Fruit fly (Drosophila melanogaster) S2 (cell line): Measurements from ENCODE around the gene CG1774.

Source experiments
- CG8478 ChIP-seq: fragments of >200 bp; optimal IDR thresholded peaks from 2 replicates; lab custom pipeline; 2018
- CTCF ChIP-seq, 2 experiments: fragments of >200 bp; optimal IDR thresholded peaks; 2 replicates each; lab custom pipeline; 2018

The CG1774 gene

DNA sequence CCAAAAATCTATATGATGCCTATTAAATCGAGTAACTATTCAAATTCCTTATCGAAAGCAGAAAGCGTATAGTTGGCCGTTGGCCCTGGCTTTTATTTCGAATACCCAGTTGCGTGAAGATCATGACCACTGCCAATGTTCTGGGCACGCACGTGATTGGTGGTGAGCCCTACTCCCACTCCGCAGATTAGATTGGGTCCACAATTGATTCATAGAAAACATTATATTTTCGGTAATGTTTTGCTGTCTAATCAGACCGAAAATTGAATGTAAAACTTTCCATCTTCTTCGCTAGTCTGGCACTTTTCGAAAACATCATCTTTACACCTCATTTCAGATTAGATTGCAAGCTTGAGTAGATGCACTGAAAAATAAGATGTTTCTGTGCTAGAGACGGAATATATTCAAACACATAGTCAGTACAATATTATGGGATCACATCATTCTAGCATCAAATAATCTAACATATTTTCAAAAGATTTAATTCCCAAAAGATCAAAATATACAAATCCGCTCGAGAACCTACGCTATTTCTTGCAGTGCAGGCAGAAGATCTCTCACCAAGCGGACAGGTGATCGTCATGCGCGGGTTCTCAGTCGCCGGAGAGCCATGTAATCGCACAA, at the start of gene CG1774:
CG1774 (plus strand) TSS at position 548 of the 624 bp plus-strand sequence.
- TF ChIP-seq CG8478 (lab: Kevin White, UChicago) (no peak), CTCF (optimal IDR thresholded peaks at IDR 0.05; lab: Kevin White, UChicago) (no peak)

DNA sequence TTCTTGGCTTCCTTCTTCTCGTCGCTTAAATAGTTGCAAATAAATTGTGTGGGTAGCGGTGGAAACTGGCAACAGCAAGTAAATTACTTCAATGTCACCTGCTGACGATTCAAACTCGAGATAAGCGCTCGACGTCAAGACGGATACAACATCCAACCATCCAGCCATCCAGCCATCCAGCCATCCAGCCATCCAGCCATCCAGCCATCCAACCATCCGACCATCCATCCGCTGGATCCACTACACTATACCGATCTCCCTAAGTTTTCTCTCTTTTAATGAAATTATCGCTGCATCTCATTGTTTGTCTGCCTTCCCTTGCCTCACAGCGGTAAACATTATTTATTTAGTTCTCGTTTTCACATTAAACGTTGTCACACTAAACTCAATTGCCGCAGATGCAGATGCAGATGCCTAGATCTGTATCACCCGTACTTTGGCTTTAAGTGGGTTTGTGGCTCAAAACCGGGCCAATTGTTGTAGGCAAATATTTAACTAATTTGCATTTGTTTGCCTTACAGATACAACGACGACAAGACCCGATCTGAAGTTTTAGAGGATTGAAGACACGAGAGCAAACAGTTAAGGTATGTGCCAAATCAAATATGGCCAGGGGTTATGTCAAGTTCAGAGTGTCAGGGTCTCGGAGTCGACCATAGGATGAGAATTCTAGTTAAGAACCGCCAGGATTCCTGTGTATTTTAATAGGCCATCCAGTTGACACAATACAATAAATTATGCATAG, 43.7 kb upstream of the CG1774 start:
- no peak for TF ChIP-seq CTCF (optimal IDR thresholded peaks at IDR 0.05; lab: Kevin White, UChicago)
- TF ChIP-seq CG8478 (lab: Kevin White, UChicago), result no peak

DNA sequence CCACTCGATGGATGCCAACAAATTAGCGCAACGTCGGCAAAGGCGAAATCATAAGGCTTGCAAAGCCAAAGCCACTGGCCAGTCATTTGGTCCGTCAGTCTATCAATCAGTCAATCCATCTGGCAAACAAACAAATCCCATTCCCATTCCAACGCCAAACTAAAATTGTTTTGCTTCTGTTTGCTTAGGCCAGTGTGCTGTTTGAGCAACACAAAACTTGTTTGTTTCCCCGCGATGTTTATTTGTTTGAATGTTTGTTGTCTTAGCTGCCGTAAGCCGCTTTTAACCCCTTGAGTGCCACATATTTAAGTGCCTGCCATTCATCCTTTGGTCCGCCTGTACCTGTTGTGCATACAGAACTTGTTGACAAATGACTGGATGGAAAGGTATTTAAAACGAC, 41.7 kb upstream of the CG1774 start:
- no peak for TF ChIP-seq CG8478 (lab: Kevin White, UChicago)
- no peak for TF ChIP-seq CTCF (optimal IDR thresholded peaks at IDR 0.05; lab: Kevin White, UChicago)

DNA sequence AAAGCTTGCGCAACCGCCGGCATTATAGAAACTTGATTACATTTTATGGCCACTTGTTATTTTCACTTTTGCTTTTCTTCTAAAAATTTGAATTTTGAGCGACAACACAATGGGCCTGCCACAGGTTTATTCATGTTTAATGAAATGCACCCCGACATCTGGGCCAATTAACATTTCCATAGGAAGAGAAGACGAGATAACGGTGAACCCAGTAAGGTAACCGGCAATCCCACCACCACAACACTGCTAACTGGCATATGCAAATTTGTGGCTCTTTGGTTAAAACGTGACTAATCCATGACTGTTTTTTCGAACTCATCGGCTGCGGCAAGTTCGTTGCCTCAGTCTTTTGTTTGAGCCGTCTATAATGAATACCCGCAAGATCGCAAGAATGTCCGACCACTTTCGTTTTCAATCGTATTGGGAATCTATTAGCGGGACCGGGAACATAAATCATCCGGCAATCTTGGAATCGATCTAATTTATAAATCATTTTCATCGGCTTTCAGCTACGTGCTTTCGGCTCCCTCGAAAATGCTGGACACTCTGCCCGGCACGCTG, 33.8 kb upstream of the CG1774 start:
- TF ChIP-seq CTCF (optimal IDR thresholded peaks at IDR 0.05; lab: Kevin White, UChicago) (no peak), CG8478 (lab: Kevin White, UChicago) (no peak)

DNA sequence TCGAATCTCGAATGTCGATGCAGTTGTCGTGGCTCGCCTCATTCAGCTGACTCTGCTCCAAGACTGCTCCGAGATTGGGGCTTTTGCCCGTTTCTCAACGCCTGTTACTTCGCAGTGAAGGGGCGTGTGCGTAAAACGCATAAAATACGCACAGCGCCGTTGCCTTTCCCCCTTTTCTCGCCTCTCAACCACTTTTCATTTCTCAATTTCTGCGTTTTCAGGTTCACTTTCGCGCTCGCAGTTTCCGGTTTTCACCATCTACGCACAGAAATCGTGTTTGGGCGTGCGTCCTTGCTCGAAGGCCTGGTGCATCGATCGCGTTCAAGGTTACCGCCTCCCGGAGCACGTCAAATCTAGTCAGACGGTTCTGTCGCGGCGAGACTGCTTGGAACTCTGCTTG, 32.8 kb upstream of the CG1774 start:
- TF ChIP-seq CG8478 (lab: Kevin White, UChicago) (no peak), CTCF (optimal IDR thresholded peaks at IDR 0.05; lab: Kevin White, UChicago) (no peak)

DNA sequence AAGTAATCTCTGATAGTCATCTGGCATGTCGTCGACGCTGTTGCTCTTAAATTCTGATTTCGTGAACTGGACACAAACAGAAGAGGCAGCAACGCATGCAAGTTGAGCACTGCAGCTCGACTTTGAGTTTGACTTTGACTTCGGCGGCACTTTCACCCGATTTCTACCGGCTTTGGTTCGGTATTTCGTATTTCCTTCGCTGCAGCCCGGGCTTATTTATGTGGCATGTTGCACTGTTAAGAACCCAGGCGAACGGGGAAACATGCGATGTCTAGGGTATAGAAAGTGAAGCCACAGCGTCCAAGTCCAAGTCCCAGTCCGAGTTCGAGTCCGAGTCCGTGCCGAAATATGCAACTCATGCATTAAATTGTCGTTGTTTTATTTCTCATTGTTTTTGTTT, 28.4 kb upstream of the CG1774 start:
- TF ChIP-seq CG8478 (lab: Kevin White, UChicago), result no peak
- no peak for TF ChIP-seq CTCF (optimal IDR thresholded peaks at IDR 0.05; lab: Kevin White, UChicago)

DNA sequence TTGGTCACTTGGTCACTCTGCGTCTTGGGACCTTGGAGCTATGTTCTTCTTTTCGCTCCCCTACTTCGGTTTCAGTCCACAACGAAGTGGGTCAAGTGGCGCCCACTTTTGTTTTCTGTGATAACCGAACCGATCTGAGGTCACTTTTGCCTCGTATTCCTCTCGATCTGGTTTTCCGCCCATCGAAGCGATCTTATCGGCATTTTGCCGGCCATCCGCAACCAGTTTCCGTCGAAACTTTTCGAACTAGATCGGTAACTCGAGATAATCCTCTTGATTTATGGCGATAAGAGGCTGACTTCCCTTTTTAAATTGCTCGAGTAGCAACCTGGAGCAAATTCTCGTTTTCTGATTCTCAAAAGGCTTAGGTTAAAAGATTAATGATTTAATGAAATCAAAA, 28.0 kb upstream of the CG1774 start:
- TF ChIP-seq CG8478 (lab: Kevin White, UChicago), result no peak
- no peak for TF ChIP-seq CTCF (optimal IDR thresholded peaks at IDR 0.05; lab: Kevin White, UChicago)

DNA sequence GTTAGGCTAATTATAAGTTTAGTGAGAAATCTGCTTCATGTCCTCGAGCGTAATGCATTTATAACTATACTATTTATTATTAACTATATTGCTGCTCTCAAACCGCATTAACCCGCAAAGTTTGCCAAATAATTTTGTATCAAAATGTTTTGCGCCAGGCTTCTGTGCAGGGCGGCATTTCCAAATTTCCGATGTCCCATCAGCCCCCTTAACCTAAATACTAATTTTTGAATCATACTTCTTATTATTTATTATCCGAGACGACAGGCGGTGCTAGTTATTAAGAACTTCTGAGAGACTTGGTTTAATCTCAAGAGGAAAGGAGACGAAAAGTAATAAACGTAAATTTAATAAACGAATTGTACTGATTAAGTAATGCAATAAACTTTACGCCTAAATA, 26.9 kb upstream of the CG1774 start:
- TF ChIP-seq CG8478 (lab: Kevin White, UChicago) (no peak), CTCF (optimal IDR thresholded peaks at IDR 0.05; lab: Kevin White, UChicago) (no peak)

DNA sequence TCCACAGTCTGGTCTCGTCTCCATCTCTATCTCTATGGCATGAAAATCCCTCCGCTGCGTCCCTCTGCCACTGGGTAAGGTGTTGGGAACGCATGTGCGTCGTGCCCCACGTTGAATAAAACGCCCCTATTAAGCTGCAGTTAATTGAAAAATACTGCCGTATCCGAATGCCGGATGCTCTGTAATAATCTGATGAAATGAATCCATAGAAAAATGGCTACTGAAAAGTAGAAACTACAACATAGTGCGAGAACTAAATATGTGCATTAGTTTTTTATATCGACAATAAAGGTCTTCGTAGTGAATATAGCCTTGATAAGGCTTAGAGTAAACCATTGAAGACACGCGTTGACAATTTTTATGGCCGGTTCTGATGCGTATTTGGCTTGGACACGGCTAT, 25.9 kb upstream of the CG1774 start:
- TF ChIP-seq CG8478 (lab: Kevin White, UChicago), result no peak
- TF ChIP-seq CTCF (optimal IDR thresholded peaks at IDR 0.05; lab: Kevin White, UChicago), result no peak

DNA sequence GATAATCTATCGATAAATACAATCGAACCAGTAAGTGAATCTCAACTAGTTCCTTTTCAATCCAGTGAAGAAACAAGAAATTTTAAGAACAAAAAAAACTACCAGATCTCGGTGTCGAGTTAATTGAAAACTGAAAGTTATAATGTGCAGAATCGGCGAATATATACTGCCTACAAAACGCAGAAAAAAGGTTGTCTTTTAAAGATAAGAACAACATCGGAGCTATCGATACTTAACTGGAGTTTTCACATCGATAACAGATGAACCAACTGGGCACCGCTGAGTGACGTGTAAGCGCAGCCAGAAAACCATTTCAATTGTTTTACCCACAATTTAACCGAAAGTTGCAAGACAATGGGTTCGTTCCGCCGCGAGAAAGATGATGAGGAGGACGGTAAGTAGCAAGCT, 20.7 kb upstream of the CG1774 start, which contains the start of gene gammaCOP:
gammaCOP (plus strand) TSS at position 259 of the 408 bp plus-strand sequence.
- TF ChIP-seq CTCF (optimal IDR thresholded peaks at IDR 0.05; lab: Kevin White, UChicago) (no peak), CG8478 (lab: Kevin White, UChicago) (no peak)

DNA sequence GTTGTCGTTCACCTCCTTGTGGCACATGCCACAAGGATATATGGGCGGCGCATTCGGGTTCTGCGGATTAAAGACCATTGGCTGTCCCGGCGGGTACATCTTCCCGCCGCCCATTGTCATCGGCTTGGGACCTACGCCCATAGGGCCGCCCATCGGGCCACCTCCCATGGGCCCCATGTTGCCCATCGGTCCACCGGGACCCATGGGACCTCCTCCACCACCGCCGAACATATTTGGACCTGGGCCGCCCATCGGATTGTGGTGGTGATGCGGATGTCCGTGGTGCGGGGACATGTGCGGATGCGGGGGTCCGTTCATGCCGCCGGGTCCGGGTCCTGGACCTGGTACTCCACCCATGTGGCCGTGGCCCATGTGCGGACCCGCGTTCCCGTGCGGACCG, 15.3 kb upstream of the CG1774 start:
- TF ChIP-seq CTCF (optimal IDR thresholded peaks at IDR 0.05; lab: Kevin White, UChicago), result no peak
- TF ChIP-seq CG8478 (lab: Kevin White, UChicago), result no peak

DNA sequence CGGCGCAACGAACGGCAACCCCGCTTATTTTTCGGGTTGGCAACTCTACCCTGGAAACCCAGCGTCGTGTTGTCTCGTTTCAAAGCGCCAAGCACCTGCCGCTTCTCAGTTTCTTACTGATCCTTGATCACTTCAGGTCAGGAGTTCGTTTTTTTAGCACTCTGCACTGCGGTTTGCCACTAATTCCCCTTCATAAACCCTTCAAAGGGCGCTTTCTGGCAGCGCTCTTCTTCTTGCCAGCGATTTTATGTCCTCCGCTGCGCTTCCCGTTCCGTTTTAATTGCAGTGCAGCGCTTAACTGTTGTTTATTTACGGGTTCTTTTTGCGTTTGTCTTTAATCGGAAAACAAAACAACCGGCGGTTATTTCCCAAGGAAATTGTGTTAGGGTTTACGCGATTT, 12.6 kb upstream of the CG1774 start:
- no peak for TF ChIP-seq CG8478 (lab: Kevin White, UChicago)
- TF ChIP-seq CTCF (optimal IDR thresholded peaks at IDR 0.05; lab: Kevin White, UChicago), result no peak

DNA sequence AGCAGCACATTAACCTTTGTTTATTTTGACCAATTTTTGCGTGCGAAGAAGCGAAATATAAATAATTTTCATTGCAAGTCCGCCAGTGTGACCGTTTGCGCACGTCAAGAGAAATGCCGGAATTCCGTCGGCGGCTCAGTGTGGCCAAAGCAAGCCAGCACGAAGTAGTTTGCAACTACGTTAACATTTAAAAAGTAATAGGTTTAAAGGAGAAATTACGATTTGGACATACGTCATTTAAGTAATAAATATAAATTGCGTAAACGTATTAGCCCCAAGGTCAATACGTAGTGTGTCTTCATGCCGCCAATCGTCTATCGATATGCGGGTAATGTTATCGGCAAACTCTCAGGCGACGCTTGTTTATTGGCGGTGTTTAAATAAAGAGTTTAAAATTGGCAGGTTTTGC, 12.0 kb upstream of the CG1774 start, which contains the start of the genes pygo and rod:
pygo (minus strand) TSS at position 114 of the 409 bp plus-strand sequence.
rod (plus strand) TSS at position 366 of the 409 bp plus-strand sequence.
- no peak for TF ChIP-seq CG8478 (lab: Kevin White, UChicago)
- TF ChIP-seq CTCF (optimal IDR thresholded peaks at IDR 0.05; lab: Kevin White, UChicago), result no peak

DNA sequence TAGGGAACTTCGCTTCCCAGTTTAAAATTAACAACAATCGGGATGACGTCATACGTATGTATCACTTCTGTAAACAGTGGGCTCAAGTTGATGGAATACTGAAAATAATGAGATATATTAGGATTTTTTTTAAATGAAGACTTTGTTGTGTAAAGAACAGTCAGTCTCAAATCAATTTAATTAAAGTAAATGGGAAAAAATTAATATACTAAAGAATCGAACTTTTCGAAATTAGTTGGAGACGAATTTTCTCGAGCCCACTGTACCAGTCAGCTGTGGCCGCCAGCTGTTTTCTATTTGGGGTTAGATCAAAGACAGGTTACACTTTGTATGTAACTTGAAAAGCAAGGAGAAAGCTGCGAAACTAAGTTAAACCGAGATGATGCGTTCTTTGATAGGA, 4.2 kb upstream of the CG1774 start, which contains the start of gene CG1635:
CG1635 (plus strand) TSS at position 300 of the 400 bp plus-strand sequence.
- TF ChIP-seq CG8478 (lab: Kevin White, UChicago) (no peak), CTCF (optimal IDR thresholded peaks at IDR 0.05; lab: Kevin White, UChicago) (no peak)

DNA sequence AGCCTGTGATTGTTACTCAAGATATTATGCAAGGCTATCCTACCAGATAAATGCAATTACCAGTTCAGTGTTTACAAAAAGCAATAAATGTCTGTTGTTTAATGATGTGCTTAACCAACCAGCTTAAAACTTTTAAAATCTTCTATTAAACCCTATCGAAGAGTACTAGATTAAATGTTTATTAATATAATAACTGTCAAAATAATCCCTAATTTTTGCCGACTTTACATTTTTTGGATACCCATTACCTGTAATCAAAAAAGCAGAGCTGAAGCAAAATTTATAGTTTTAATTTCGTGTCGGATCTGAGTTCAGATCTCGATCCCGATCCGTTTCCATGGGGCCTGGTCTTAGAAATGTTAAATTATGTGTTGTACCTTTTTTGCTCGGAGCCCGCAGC, 2.3 kb upstream of the CG1774 start, which contains the start of gene CG1638:
CG1638 (plus strand) TSS at position 301 of the 400 bp plus-strand sequence.
- TF ChIP-seq CG8478 (lab: Kevin White, UChicago) (no peak), CTCF (optimal IDR thresholded peaks at IDR 0.05; lab: Kevin White, UChicago) (no peak)
